Worm (Caenorhabditis elegans) whole organism, L2 larva: Measurements from ENCODE around the gene mnp-1.

Experiments
- C34F6.9 ChIP-seq: fragments of 150-350 bp; optimal IDR thresholded peaks from 2 replicates; lab custom pipeline; 2014; ENCODE audit warnings: missing biosample characterization, missing genetic modification characterization
- F13H6.1 ChIP-seq: sonication (generic microtip); optimal IDR thresholded peaks from 2 replicates; lab custom pipeline; 2016; ENCODE audit warnings: missing genetic modification characterization, missing compliant biosample characterization
- Y55F3AM.14 ChIP-seq: fragments of 200-800 bp; sonication (Bioruptor generic); optimal IDR thresholded peaks from 2 replicates; lab custom pipeline; 2018; ENCODE audit warnings: mild to moderate bottlenecking, missing genetic modification characterization, missing compliant biosample characterization
- ZK546.5 ChIP-seq: sonication (generic microtip); optimal IDR thresholded peaks from 2 replicates; lab custom pipeline; 2017; ENCODE audit warnings: missing biosample characterization, missing genetic modification characterization
- blmp-1 ChIP-seq: sonication (generic microtip); optimal IDR thresholded peaks from 2 replicates; lab custom pipeline; 2017; ENCODE audit warnings: missing genetic modification characterization, mild to moderate bottlenecking, missing compliant biosample characterization, antibody characterized with exemption, moderate library complexity; ENCODE audit not compliant: insufficient read depth
- crh-2 ChIP-seq: sonication (generic microtip); optimal IDR thresholded peaks from 2 replicates; lab custom pipeline; 2017; ENCODE audit warnings: missing biosample characterization, missing genetic modification characterization
- elt-1 ChIP-seq: fragments of 150-350 bp; optimal IDR thresholded peaks from 2 replicates; lab custom pipeline; 2014; ENCODE audit warnings: missing biosample characterization, missing genetic modification characterization
- elt-3 ChIP-seq: sonication (generic microtip); optimal IDR thresholded peaks from 2 replicates; lab custom pipeline; 2017; ENCODE audit warnings: missing biosample characterization, missing genetic modification characterization
- fos-1 ChIP-seq: fragments of 150-350 bp; optimal IDR thresholded peaks from 2 replicates; lab custom pipeline; 2014; ENCODE audit warnings: missing biosample characterization, missing genetic modification characterization
- lin-11 ChIP-seq: fragments of 150-350 bp; sonication (generic microtip); optimal IDR thresholded peaks from 2 replicates; lab custom pipeline; 2014; ENCODE audit warnings: missing biosample characterization, missing genetic modification characterization, inconsistent platforms, mixed read lengths
- lin-13 ChIP-seq: fragments of 150-350 bp; optimal IDR thresholded peaks from 2 replicates; lab custom pipeline; 2014; ENCODE audit warnings: missing biosample characterization, missing genetic modification reagents, missing genetic modification characterization
- lin-39 ChIP-seq: fragments of 150-350 bp; optimal IDR thresholded peaks from 2 replicates; lab custom pipeline; 2014; ENCODE audit warnings: missing biosample characterization, missing genetic modification reagents, missing genetic modification characterization
- lsy-2 ChIP-seq, 2 experiments: fragments of 150-350 bp in 1 of 2; sonication (generic microtip) in 1 of 2; optimal IDR thresholded peaks; 2 replicates each; lab custom pipeline; 2014 to 2017; ENCODE audit warnings: missing biosample characterization in 2 of 2, missing genetic modification characterization in 2 of 2
- mab-5 ChIP-seq: fragments of 150-350 bp; optimal IDR thresholded peaks from 2 replicates; lab custom pipeline; 2014; ENCODE audit warnings: missing biosample characterization, missing genetic modification characterization
- mdl-1 ChIP-seq, 2 experiments: fragments of 150-350 bp in 1 of 2; sonication (generic microtip) in 1 of 2; optimal IDR thresholded peaks; 2 replicates each; lab custom pipeline; 2017; ENCODE audit warnings: missing biosample characterization in 2 of 2, missing genetic modification characterization in 2 of 2
- nhr-10 ChIP-seq: sonication (generic microtip); optimal IDR thresholded peaks from 2 replicates; lab custom pipeline; 2017; ENCODE audit warnings: missing biosample characterization, missing genetic modification characterization
- nhr-129 ChIP-seq: fragments of 150-350 bp; optimal IDR thresholded peaks from 2 replicates; lab custom pipeline; 2014; ENCODE audit warnings: missing biosample characterization, missing genetic modification characterization
- nhr-21 ChIP-seq: fragments of 150-350 bp; optimal IDR thresholded peaks from 2 replicates; lab custom pipeline; 2014; ENCODE audit warnings: missing biosample characterization, missing genetic modification characterization
- nhr-237 ChIP-seq: fragments of 150-350 bp; optimal IDR thresholded peaks from 2 replicates; lab custom pipeline; 2014; ENCODE audit warnings: missing biosample characterization, missing genetic modification characterization
- peb-1 ChIP-seq: fragments of 150-350 bp; optimal IDR thresholded peaks from 2 replicates; lab custom pipeline; 2014; ENCODE audit warnings: missing biosample characterization, missing genetic modification characterization
- skn-1 ChIP-seq: sonication (generic microtip); optimal IDR thresholded peaks from 2 replicates; lab custom pipeline; 2017; ENCODE audit warnings: missing biosample characterization, missing genetic modification characterization
- sma-3 ChIP-seq: sonication (generic microtip); optimal IDR thresholded peaks from 2 replicates; lab custom pipeline; 2016; ENCODE audit warnings: missing genetic modification reagents, missing genetic modification characterization, missing compliant biosample characterization
- sma-9 ChIP-seq, 2 experiments: fragments of 150-350 bp in 1 of 2; sonication (generic microtip) in 1 of 2; optimal IDR thresholded peaks; 2 replicates each; lab custom pipeline; 2014 to 2016; ENCODE audit warnings: missing genetic modification characterization in 2 of 2, mild to moderate bottlenecking in 1 of 2, missing biosample characterization in 1 of 2, missing compliant biosample characterization in 1 of 2, missing genetic modification reagents in 1 of 2, moderate library complexity in 1 of 2
- snpc-4 ChIP-seq: fragments of 150-350 bp; optimal IDR thresholded peaks from 2 replicates; lab custom pipeline; 2014; ENCODE audit warnings: missing biosample characterization, missing genetic modification characterization
- unc-39 ChIP-seq: fragments of 150-350 bp; optimal IDR thresholded peaks from 2 replicates; lab custom pipeline; 2014; ENCODE audit warnings: missing biosample characterization, missing genetic modification characterization
- unc-55 ChIP-seq: fragments of 150-350 bp; sonication (generic microtip); optimal IDR thresholded peaks from 3 replicates; lab custom pipeline; 2014; ENCODE audit warnings: missing biosample characterization, missing genetic modification reagents, missing genetic modification characterization
- unc-62 ChIP-seq: fragments of 150-350 bp; optimal IDR thresholded peaks from 2 replicates; lab custom pipeline; 2014; ENCODE audit warnings: missing biosample characterization, missing genetic modification reagents, missing genetic modification characterization
- ztf-1 ChIP-seq: fragments of 200-800 bp; sonication (Bioruptor generic); conservative IDR thresholded peaks from 2 replicates; pipeline ENCODE4 v1.3.6; 2022; ENCODE audit warnings: missing genetic modification characterization, missing compliant biosample characterization
- ztf-11 ChIP-seq: sonication (generic microtip); optimal IDR thresholded peaks from 2 replicates; lab custom pipeline; 2017; ENCODE audit warnings: missing biosample characterization, missing genetic modification characterization
- ztf-4 ChIP-seq: fragments of 150-350 bp; optimal IDR thresholded peaks from 2 replicates; lab custom pipeline; 2014; ENCODE audit warnings: missing biosample characterization, missing genetic modification characterization

The mnp-1 gene

ce11 chrIII:4407144-4407543 is 50.8 kb downstream of the mnp-1 start, which contains the start of gene prdx-3:
TSS of gene prdx-3 (plus strand) at chrIII:4407444.
- TF ChIP-seq ztf-1 (GFP tag; lab: Robert Waterston, UW), result no peak
- no peak for TF ChIP-seq elt-3 (tag; lab: Kevin White, UChicago)
- TF ChIP-seq peb-1 (tag; lab: Kevin White, UChicago), result no peak

DNA sequence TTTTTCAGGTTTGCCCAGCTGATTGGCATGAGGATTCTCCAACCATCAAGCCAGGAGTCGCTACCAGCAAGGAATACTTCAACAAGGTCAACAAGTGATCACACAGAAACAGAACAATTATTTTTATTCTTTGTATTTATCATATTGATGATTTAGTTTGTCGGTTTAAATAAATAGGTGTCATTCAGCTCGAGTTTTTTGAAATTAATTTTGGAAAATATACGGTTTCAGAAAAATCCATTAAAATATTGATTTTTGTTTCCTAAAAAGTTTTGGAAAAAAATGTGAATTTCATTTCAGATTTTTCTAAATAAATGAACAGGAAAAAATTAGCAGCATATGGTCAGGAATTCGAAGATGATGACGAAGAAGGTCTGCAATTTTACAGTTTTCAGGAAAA is 51.9 kb downstream of the mnp-1 start, which contains the start of gene gpch-1:
Gene gpch-1 (plus strand): TSS at position 301 of the 400 bp plus-strand sequence.
- TF ChIP-seq unc-39 (tag; lab: Kevin White, UChicago) (no peak), ztf-1 (GFP tag; lab: Robert Waterston, UW) (no peak), sma-9 (GFP tag; optimal IDR thresholded peaks at IDR 0.05; lab: Kevin White, UChicago) (no peak), sma-9 (tag; optimal IDR thresholded peaks at IDR 0.05; lab: Kevin White, UChicago) (no peak), ztf-4 (no peak), lin-13 (no peak), mab-5 (tag; lab: Kevin White, UChicago) (no peak), nhr-129 (tag; lab: Kevin White, UChicago) (no peak), blmp-1 (tag; lab: Kevin White, UChicago) (no peak), elt-1 (tag; lab: Kevin White, UChicago) (no peak), lin-11 (no peak), peb-1 (tag; lab: Kevin White, UChicago) (no peak), C34F6.9 (tag; lab: Kevin White, UChicago) (no peak), unc-62 (no peak)
- TF ChIP-seq, all 48 proteins: peak for 0

- TF ChIP-seq elt-1 (tag; lab: Kevin White, UChicago), result no peak
- peak; percentile 59 for TF ChIP-seq F13H6.1 (tag; lab: Kevin White, UChicago)
- peak; percentile 26 for TF ChIP-seq snpc-4
- TF ChIP-seq C34F6.9 (tag; lab: Kevin White, UChicago), result peak; percentile 57
- TF ChIP-seq elt-3 (tag; lab: Kevin White, UChicago), result no peak
- TF ChIP-seq ztf-11, result no peak
- TF ChIP-seq sma-3 (GFP tag; lab: Kevin White, UChicago), result no peak
- TF ChIP-seq crh-2 (tag; lab: Kevin White, UChicago), result peak; percentile 22
- peak in 1 of 2 experiments; percentile 54 for TF ChIP-seq lsy-2 (tag; optimal IDR thresholded peaks at IDR 0.05; lab: Kevin White, UChicago)
- TF ChIP-seq unc-55 (GFP tag; lab: Kevin White, UChicago), result peak; percentile 12
- no peak for TF ChIP-seq lin-39 (tag; lab: Kevin White, UChicago)
- no peak for TF ChIP-seq nhr-21 (tag; lab: Kevin White, UChicago)
- no peak for TF ChIP-seq ztf-1 (GFP tag; lab: Robert Waterston, UW)
- peak; percentile 18 for TF ChIP-seq fos-1 (tag; lab: Kevin White, UChicago)
- peak; percentile 43 for TF ChIP-seq lin-13
- TF ChIP-seq nhr-10 (tag; lab: Kevin White, UChicago), result no peak
- TF ChIP-seq Y55F3AM.14, result no peak
- TF ChIP-seq nhr-129 (tag; lab: Kevin White, UChicago), result peak; percentile 64
- TF ChIP-seq ZK546.5 (tag; lab: Kevin White, UChicago), result no peak
- peak; percentile 95 for TF ChIP-seq sma-9 (GFP tag; optimal IDR thresholded peaks at IDR 0.05; lab: Kevin White, UChicago)
- no peak for TF ChIP-seq sma-9 (tag; optimal IDR thresholded peaks at IDR 0.05; lab: Kevin White, UChicago)
- TF ChIP-seq lin-11, result no peak
Measured at ce11 chrIII:4412108-4413009, 56.0 kb downstream of the mnp-1 start.

ce11 chrIII:4413099-4413498 is 56.7 kb downstream of the mnp-1 start, which contains the start of gene mpc-1:
TSS of gene mpc-1 (plus strand) at chrIII:4413457.
- TF ChIP-seq sma-9 (GFP tag; optimal IDR thresholded peaks at IDR 0.05; lab: Kevin White, UChicago) (peak; percentile 37), sma-9 (tag; optimal IDR thresholded peaks at IDR 0.05; lab: Kevin White, UChicago) (no peak), elt-1 (tag; lab: Kevin White, UChicago) (no peak), skn-1 (tag; lab: Kevin White, UChicago) (peak; percentile 59), nhr-237 (tag; lab: Kevin White, UChicago) (no peak), fos-1 (tag; lab: Kevin White, UChicago) (peak; percentile 91), mdl-1 (tag; optimal IDR thresholded peaks at IDR 0.05; lab: Kevin White, UChicago) (peak in 1 of 2 experiments; percentile 22), crh-2 (tag; lab: Kevin White, UChicago) (peak; percentile 54)
